Worm (Caenorhabditis elegans) whole organism, L3 larva: Measurements from ENCODE around the gene F41H8.2.

Experiments used
- ZK546.5 ChIP-seq: sonication (generic microtip); optimal IDR thresholded peaks from 2 replicates; lab custom pipeline; 2017; ENCODE audit warnings: missing biosample characterization, missing genetic modification characterization
- aly-2 ChIP-seq: fragments of 150-350 bp; optimal IDR thresholded peaks from 2 replicates; lab custom pipeline; 2014; ENCODE audit warnings: missing biosample characterization, missing genetic modification characterization
- ceh-16 ChIP-seq: sonication (generic microtip); optimal IDR thresholded peaks from 2 replicates; lab custom pipeline; 2017; ENCODE audit warnings: missing biosample characterization, missing genetic modification characterization
- ceh-28 ChIP-seq: fragments of 150-350 bp; optimal IDR thresholded peaks from 2 replicates; lab custom pipeline; 2014; ENCODE audit warnings: missing biosample characterization, missing genetic modification reagents, missing genetic modification characterization
- ceh-9 ChIP-seq: sonication (generic microtip); optimal IDR thresholded peaks from 2 replicates; lab custom pipeline; 2018; ENCODE audit warnings: missing biosample characterization, missing genetic modification characterization
- egl-27 ChIP-seq: sonication (generic microtip); optimal IDR thresholded peaks from 4 replicates; lab custom pipeline; 2017; ENCODE audit warnings: missing biosample characterization, missing genetic modification reagents, missing genetic modification characterization
- elt-1 ChIP-seq: fragments of 150-350 bp; optimal IDR thresholded peaks from 2 replicates; lab custom pipeline; 2014; ENCODE audit warnings: missing biosample characterization, missing genetic modification characterization
- elt-2 ChIP-seq: sonication (generic microtip); optimal IDR thresholded peaks from 2 replicates; lab custom pipeline; 2016; ENCODE audit warnings: missing genetic modification reagents, mild to moderate bottlenecking, missing genetic modification characterization, missing compliant biosample characterization
- elt-3 ChIP-seq, 3 experiments: fragments of 150-350 bp in 1 of 3; sonication (generic microtip) in 2 of 3; optimal IDR thresholded peaks; 2 replicates in 2 of 3; 4 replicates in 1 of 3; lab custom pipeline; 2014 to 2017; ENCODE audit warnings: missing biosample characterization in 3 of 3, missing genetic modification characterization in 3 of 3
- fkh-10 ChIP-seq: sonication (generic microtip); optimal IDR thresholded peaks from 2 replicates; lab custom pipeline; 2017; ENCODE audit warnings: missing biosample characterization, missing genetic modification reagents, missing genetic modification characterization
- fos-1 ChIP-seq: fragments of 150-350 bp; optimal IDR thresholded peaks from 2 replicates; lab custom pipeline; 2014; ENCODE audit warnings: missing biosample characterization, missing genetic modification characterization
- hmg-11 ChIP-seq: sonication (generic microtip); optimal IDR thresholded peaks from 2 replicates; lab custom pipeline; 2016; ENCODE audit warnings: missing genetic modification characterization, missing compliant biosample characterization
- jun-1 ChIP-seq: fragments of 150-350 bp; optimal IDR thresholded peaks from 2 replicates; lab custom pipeline; 2014; ENCODE audit warnings: missing biosample characterization, missing genetic modification reagents, missing genetic modification characterization
- lin-15B ChIP-seq: fragments of 150-350 bp; optimal IDR thresholded peaks from 2 replicates; lab custom pipeline; 2014; ENCODE audit warnings: missing biosample characterization, missing genetic modification characterization
- lin-39 ChIP-seq: fragments of 150-350 bp; optimal IDR thresholded peaks from 2 replicates; lab custom pipeline; 2018; ENCODE audit warnings: missing biosample characterization, missing genetic modification reagents, missing genetic modification characterization
- lsy-12 ChIP-seq: sonication (generic microtip); optimal IDR thresholded peaks from 2 replicates; lab custom pipeline; 2016; ENCODE audit warnings: mild to moderate bottlenecking, missing genetic modification characterization, missing compliant biosample characterization
- mdl-1 ChIP-seq: fragments of 150-350 bp; optimal IDR thresholded peaks from 2 replicates; lab custom pipeline; 2014; ENCODE audit warnings: missing biosample characterization, missing genetic modification characterization
- mml-1 ChIP-seq: fragments of 150-350 bp; sonication (generic microtip); optimal IDR thresholded peaks from 3 replicates; lab custom pipeline; 2014; ENCODE audit warnings: missing biosample characterization, missing genetic modification characterization
- nfya-1 ChIP-seq: sonication (generic microtip); optimal IDR thresholded peaks from 2 replicates; lab custom pipeline; 2017; ENCODE audit warnings: missing genetic modification characterization, mild to moderate bottlenecking, missing compliant biosample characterization, antibody characterized with exemption, moderate library complexity; ENCODE audit not compliant: insufficient read depth
- nhr-11 ChIP-seq: fragments of 150-350 bp; optimal IDR thresholded peaks from 2 replicates; lab custom pipeline; 2014; ENCODE audit warnings: missing biosample characterization, missing genetic modification characterization
- nhr-12 ChIP-seq: fragments of 150-350 bp; optimal IDR thresholded peaks from 2 replicates; lab custom pipeline; 2014; ENCODE audit warnings: missing biosample characterization, missing genetic modification characterization
- nhr-23 ChIP-seq: fragments of 150-350 bp; optimal IDR thresholded peaks from 2 replicates; lab custom pipeline; 2014; ENCODE audit warnings: missing biosample characterization, missing genetic modification reagents, missing genetic modification characterization
- nhr-237 ChIP-seq: fragments of 150-350 bp; optimal IDR thresholded peaks from 2 replicates; lab custom pipeline; 2014; ENCODE audit warnings: missing biosample characterization, missing genetic modification characterization
- nhr-25 ChIP-seq: sonication (generic microtip); optimal IDR thresholded peaks from 2 replicates; lab custom pipeline; 2017; ENCODE audit warnings: missing biosample characterization, missing genetic modification characterization
- nhr-43 ChIP-seq: sonication (generic microtip); optimal IDR thresholded peaks from 2 replicates; lab custom pipeline; 2016; ENCODE audit warnings: mild to moderate bottlenecking, missing genetic modification characterization, missing compliant biosample characterization; ENCODE audit not compliant: poor library complexity, severe bottlenecking
- nhr-67 ChIP-seq: fragments of 150-350 bp; optimal IDR thresholded peaks from 2 replicates; lab custom pipeline; 2014; ENCODE audit warnings: missing biosample characterization, missing genetic modification characterization
- nhr-77 ChIP-seq: fragments of 150-350 bp; optimal IDR thresholded peaks from 2 replicates; lab custom pipeline; 2014; ENCODE audit warnings: missing biosample characterization, missing genetic modification characterization
- pha-4 ChIP-seq: fragments of 150-350 bp; optimal IDR thresholded peaks from 2 replicates; lab custom pipeline; 2014; ENCODE audit warnings: missing biosample characterization, missing genetic modification reagents, missing genetic modification characterization
- pqm-1 ChIP-seq: fragments of 150-350 bp; optimal IDR thresholded peaks from 2 replicates; lab custom pipeline; 2017; ENCODE audit warnings: missing biosample characterization, missing genetic modification characterization, inconsistent platforms
- skn-1 ChIP-seq: fragments of 150-350 bp; optimal IDR thresholded peaks from 2 replicates; lab custom pipeline; 2014; ENCODE audit warnings: missing biosample characterization, missing genetic modification characterization
- unc-62 ChIP-seq: fragments of 150-350 bp; sonication (generic microtip); optimal IDR thresholded peaks from 4 replicates; lab custom pipeline; 2014; ENCODE audit warnings: missing biosample characterization, missing genetic modification reagents, missing genetic modification characterization
- ztf-11 ChIP-seq: fragments of 150-350 bp; optimal IDR thresholded peaks from 2 replicates; lab custom pipeline; 2014; ENCODE audit warnings: missing biosample characterization, missing genetic modification characterization
- ztf-4 ChIP-seq: fragments of 150-350 bp; optimal IDR thresholded peaks from 2 replicates; lab custom pipeline; 2014; ENCODE audit warnings: missing biosample characterization, missing genetic modification characterization

F41H8.2 gene

DNA sequence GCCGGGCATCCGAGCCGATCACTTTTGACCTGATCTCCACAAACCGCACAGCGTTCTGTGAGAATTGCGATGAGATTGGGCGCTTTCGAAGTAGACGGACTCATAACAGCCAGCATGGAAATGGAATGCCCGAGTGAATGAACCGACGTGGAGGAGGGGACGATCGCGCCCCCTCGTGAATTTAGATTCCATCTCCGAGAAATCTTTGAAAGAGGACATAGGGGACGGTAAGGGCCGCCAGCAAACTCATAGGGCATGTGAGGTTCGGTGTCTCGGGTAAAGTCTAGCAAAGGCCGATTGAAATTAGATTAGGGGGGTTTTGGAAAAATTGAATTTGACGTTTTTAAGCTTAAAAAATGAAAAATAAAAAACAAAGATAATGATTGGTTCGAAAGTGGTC, 21.7 kb upstream of the F41H8.2 start, which contains the start of gene nhr-270:
nhr-270 (minus strand) TSS at position 257 of the 400 bp plus-strand sequence.
- no peak for TF ChIP-seq fkh-10 (GFP tag; lab: Kevin White, UChicago)
- TF ChIP-seq nhr-23 (tag; lab: Kevin White, UChicago), result peak; percentile 2
- TF ChIP-seq elt-1 (tag; lab: Kevin White, UChicago), result peak; percentile 7
- no peak for TF ChIP-seq ceh-9 (tag; lab: Kevin White, UChicago)
- TF ChIP-seq nhr-12 (tag; lab: Kevin White, UChicago), result no peak
- TF ChIP-seq nhr-25 (tag; lab: Kevin White, UChicago), result peak; percentile 0
- TF ChIP-seq, all 47 proteins: peak for 3

ce11 chrV:808260-808659, 17.9 kb upstream of the F41H8.2 start:
- no peak for TF ChIP-seq unc-62
- TF ChIP-seq pha-4 (tag; lab: Kevin White, UChicago), result no peak
- no peak for TF ChIP-seq lin-15B (tag; lab: Kevin White, UChicago)
- TF ChIP-seq pqm-1 (tag; lab: Kevin White, UChicago), result no peak
- TF ChIP-seq elt-3 (tag; optimal IDR thresholded peaks at IDR 0.05; lab: Kevin White, UChicago), result no peak
- TF ChIP-seq nhr-12 (tag; lab: Kevin White, UChicago), result no peak
- no peak for TF ChIP-seq skn-1
- no peak for TF ChIP-seq lsy-12 (tag; lab: Kevin White, UChicago)
- TF ChIP-seq nhr-23 (tag; lab: Kevin White, UChicago), result no peak

- no peak for TF ChIP-seq egl-27 (tag; lab: Kevin White, UChicago)
- TF ChIP-seq nhr-77 (tag; lab: Kevin White, UChicago), result no peak
- no peak for TF ChIP-seq mml-1
- TF ChIP-seq nhr-43 (tag; lab: Kevin White, UChicago), result no peak
- no peak for TF ChIP-seq nhr-11 (tag; lab: Kevin White, UChicago)
- no peak for TF ChIP-seq elt-2 (tag; lab: Kevin White, UChicago)
- no peak for TF ChIP-seq nhr-12 (tag; lab: Kevin White, UChicago)
- peak; percentile 39 for TF ChIP-seq nfya-1 (tag; lab: Kevin White, UChicago)
- TF ChIP-seq aly-2 (tag; lab: Kevin White, UChicago), result no peak
- TF ChIP-seq nhr-67 (tag; lab: Kevin White, UChicago), result no peak
- no peak for TF ChIP-seq fos-1 (tag; lab: Kevin White, UChicago)
- TF ChIP-seq nhr-237 (tag; lab: Kevin White, UChicago), result no peak
- TF ChIP-seq ceh-9 (tag; lab: Kevin White, UChicago), result no peak
- TF ChIP-seq ceh-16 (tag; lab: Kevin White, UChicago), result no peak
- TF ChIP-seq hmg-11 (tag; lab: Kevin White, UChicago), result peak; percentile 23
- TF ChIP-seq ztf-4 (tag; lab: Kevin White, UChicago), result no peak
- peak; percentile 30 for TF ChIP-seq fkh-10 (GFP tag; lab: Kevin White, UChicago)
- TF ChIP-seq ztf-11 (tag; lab: Kevin White, UChicago), result no peak
- TF ChIP-seq ceh-28 (tag; lab: Kevin White, UChicago), result no peak
- TF ChIP-seq, all 47 proteins: peak for 3
Measured at ce11 chrV:810281-810862, 15.8 kb upstream of the F41H8.2 start, which contains the start of gene R13D11.4. Gene R13D11.4, plus strand, starts transcription at chrV:810812.

DNA sequence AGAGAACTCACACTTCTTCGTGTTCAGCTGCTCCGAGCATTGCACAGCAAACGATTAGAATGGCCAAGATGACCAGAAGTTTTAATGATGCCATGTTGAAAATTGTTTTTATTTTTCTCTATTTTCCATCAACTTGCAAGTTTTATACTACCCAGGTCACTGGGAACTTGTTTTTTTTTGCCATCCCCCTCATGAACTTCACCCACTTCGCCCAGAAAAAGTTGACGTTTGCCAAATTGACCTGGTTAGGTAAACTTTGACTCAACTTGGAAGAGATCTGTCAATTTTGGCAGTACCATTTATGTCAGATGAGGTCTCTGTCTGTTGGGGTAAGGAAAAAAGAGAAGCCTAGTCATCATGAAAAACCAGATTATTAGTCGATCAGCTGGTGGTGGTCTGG, 13.1 kb upstream of the F41H8.2 start, which contains the start of gene R13D11.10:
R13D11.10 (minus strand) TSS at position 101 of the 400 bp plus-strand sequence.
- TF ChIP-seq aly-2 (tag; lab: Kevin White, UChicago), result no peak

ce11 chrV:814716-815115, 11.5 kb upstream of the F41H8.2 start, which contains the start of gene R13D11.3:
Gene R13D11.3, plus strand, starts transcription at chrV:815016.
- TF ChIP-seq lin-39, result no peak
- no peak for TF ChIP-seq elt-1 (tag; lab: Kevin White, UChicago)

DNA sequence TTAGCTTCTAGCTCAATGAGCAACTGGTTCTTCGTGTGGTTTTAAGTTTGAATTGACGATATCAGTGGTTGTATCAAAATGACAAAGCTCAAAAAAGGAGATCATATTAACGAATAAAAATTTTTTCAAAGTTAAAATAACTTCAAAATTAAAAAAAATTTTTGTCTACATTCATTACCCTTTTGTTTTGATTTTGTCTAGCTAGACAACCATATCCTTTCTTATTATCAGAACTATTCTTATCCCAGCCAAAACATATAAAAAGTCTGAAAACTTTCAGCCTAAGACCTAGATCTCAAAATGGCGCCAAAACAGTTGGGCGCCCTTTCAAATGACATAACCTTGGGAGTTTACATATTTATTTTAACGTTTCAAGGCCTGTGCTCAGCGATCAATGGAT, 9.0 kb upstream of the F41H8.2 start, which contains the start of gene R13D11.1:
R13D11.1 (plus strand) TSS at position 301 of the 400 bp plus-strand sequence.
- no peak for TF ChIP-seq nhr-11 (tag; lab: Kevin White, UChicago)
- TF ChIP-seq jun-1 (tag; lab: Kevin White, UChicago), result no peak
- no peak for TF ChIP-seq ceh-16 (tag; lab: Kevin White, UChicago)
- TF ChIP-seq ZK546.5, result no peak
- no peak for TF ChIP-seq nhr-25 (tag; lab: Kevin White, UChicago)
- TF ChIP-seq mdl-1 (tag; lab: Kevin White, UChicago), result no peak
- no peak for TF ChIP-seq nhr-43 (tag; lab: Kevin White, UChicago)
- no peak for TF ChIP-seq pha-4 (tag; lab: Kevin White, UChicago)
